Worm (Caenorhabditis elegans) whole organism, L1 larva: ENCODE results near the gene cpna-5.
A peak's percentile ranks its signal among the peaks of the same experiment; 100 is the strongest.

Source experiments
- aha-1 ChIP-seq: fragments of 150-350 bp; optimal IDR thresholded peaks from 2 replicates; lab custom pipeline; 2014; ENCODE audit warnings: missing biosample characterization, missing genetic modification characterization
- ama-1 ChIP-seq: fragments of 150-350 bp; optimal IDR thresholded peaks from 2 replicates; lab custom pipeline; 2014
- ceh-82 ChIP-seq, 3 experiments: fragments of 150-350 bp in 1 of 3; sonication (generic microtip) in 2 of 3; optimal IDR thresholded peaks; 2 replicates each; lab custom pipeline; 2014 to 2017; ENCODE audit warnings: missing biosample characterization in 3 of 3, missing genetic modification characterization in 3 of 3
- efl-1 ChIP-seq, 4 experiments: fragments of 150-350 bp; optimal IDR thresholded peaks in 3 of 4; peaks in 1 of 4; 1 replicate in 1 of 4; 2 replicates in 3 of 4; lab custom pipeline; 2014; ENCODE audit warnings: missing biosample characterization in 2 of 4, missing genetic modification characterization in 2 of 4, missing genetic modification reagents in 2 of 4
- elt-2 ChIP-seq: sonication (generic microtip); optimal IDR thresholded peaks from 2 replicates; lab custom pipeline; 2016; ENCODE audit warnings: missing genetic modification characterization, mild to moderate bottlenecking, inconsistent platforms, missing compliant biosample characterization, missing genetic modification reagents
- fos-1 ChIP-seq: fragments of 150-350 bp; optimal IDR thresholded peaks from 2 replicates; lab custom pipeline; 2014; ENCODE audit warnings: missing biosample characterization, missing genetic modification characterization
- mab-9 ChIP-seq: fragments of 200-800 bp; sonication (Bioruptor generic); IDR thresholded peaks from 2 replicates; pipeline ENCODE4 v1.3.6; 2022; ENCODE audit warnings: missing genetic modification reagents, missing genetic modification characterization, missing compliant biosample characterization
- mdl-1 ChIP-seq, 2 experiments: fragments of 150-350 bp; optimal IDR thresholded peaks; 2 replicates each; lab custom pipeline; 2014 to 2017; ENCODE audit warnings: missing biosample characterization in 2 of 2, missing genetic modification characterization in 2 of 2, inconsistent platforms in 1 of 2
- nhr-28 ChIP-seq: fragments of 150-350 bp; optimal IDR thresholded peaks from 2 replicates; lab custom pipeline; 2014; ENCODE audit warnings: missing biosample characterization, missing genetic modification characterization
- nhr-76 ChIP-seq: sonication (generic microtip); optimal IDR thresholded peaks from 2 replicates; lab custom pipeline; 2017; ENCODE audit warnings: missing biosample characterization, missing genetic modification characterization
- skn-1 ChIP-seq: fragments of 150-350 bp; optimal IDR thresholded peaks from 2 replicates; lab custom pipeline; 2014; ENCODE audit warnings: missing biosample characterization, missing genetic modification characterization
- unc-62 ChIP-seq: fragments of 150-350 bp; optimal IDR thresholded peaks from 2 replicates; lab custom pipeline; 2014; ENCODE audit warnings: missing biosample characterization, missing genetic modification reagents, missing genetic modification characterization
- ztf-11 ChIP-seq, 2 experiments: sonication (generic microtip); optimal IDR thresholded peaks; 2 replicates each; lab custom pipeline; 2016 to 2017; ENCODE audit warnings: missing genetic modification characterization in 2 of 2, missing biosample characterization in 1 of 2, missing compliant biosample characterization in 1 of 2

ce11 chrII:7694745-7695144, 23.6 kb downstream of the cpna-5 start:
- TF ChIP-seq skn-1 (tag; lab: Kevin White, UChicago) (no peak), efl-1 (optimal IDR thresholded peaks at IDR 0.05; lab: Kevin White, UChicago) (no peak), efl-1 (GFP tag; optimal IDR thresholded peaks at IDR 0.05 in 1 of 2; lab: Kevin White, UChicago) (no peak), nhr-76 (tag; lab: Kevin White, UChicago) (no peak), ztf-11 (tag; optimal IDR thresholded peaks at IDR 0.05; lab: Kevin White, UChicago) (no peak), mab-9 (GFP tag; lab: Robert Waterston, UW) (no peak), elt-2 (tag; lab: Kevin White, UChicago) (peak; percentile 56), mdl-1 (tag; optimal IDR thresholded peaks at IDR 0.05; lab: Kevin White, UChicago) (no peak), fos-1 (tag; lab: Kevin White, UChicago) (no peak), nhr-28 (tag; lab: Kevin White, UChicago) (no peak), ama-1 (lab: Kevin White, UChicago) (no peak), aha-1 (tag; lab: Kevin White, UChicago) (no peak), unc-62 (GFP tag; lab: Kevin White, UChicago) (no peak), ceh-82 (tag; optimal IDR thresholded peaks at IDR 0.05; lab: Kevin White, UChicago) (no peak)
